Fruit fly (Drosophila melanogaster) whole organism, wandering third instar larva: ENCODE data around the gene S-Lap1.

ENCODE experiments used
- Abd-B ChIP-seq: fragments of >200 bp; optimal IDR thresholded peaks from 2 replicates; lab custom pipeline; 2017; ENCODE audit warnings: missing biosample characterization, missing genetic modification characterization
- CG32264 ChIP-seq: fragments of 200-800 bp; sonication (Bioruptor generic); optimal IDR thresholded peaks from 2 replicates; lab custom pipeline; 2016; ENCODE audit warnings: missing biosample characterization, missing genetic modification characterization
- CG9705 ChIP-seq: fragments of 200-800 bp; sonication (Bioruptor generic); optimal IDR thresholded peaks from 2 replicates; lab custom pipeline; 2018; ENCODE audit warnings: missing biosample characterization, mild to moderate bottlenecking, missing genetic modification characterization
- CrebA ChIP-seq: fragments of 200-800 bp; sonication (Bioruptor generic); optimal IDR thresholded peaks from 2 replicates; lab custom pipeline; 2016; ENCODE audit warnings: missing biosample characterization, mild to moderate bottlenecking, missing genetic modification characterization, borderline replicate concordance
- Dfd ChIP-seq: fragments of >200 bp; optimal IDR thresholded peaks from 2 replicates; lab custom pipeline; 2017; ENCODE audit warnings: missing biosample characterization, missing genetic modification characterization
- Dif ChIP-seq: fragments of 200-275, 200-300 bp; sonication (Bioruptor generic); optimal IDR thresholded peaks from 2 replicates; lab custom pipeline; 2018; ENCODE audit warnings: missing biosample characterization, missing genetic modification characterization; ENCODE audit not compliant: partially characterized antibody
- GATAd ChIP-seq: sonication (Bioruptor generic); optimal IDR thresholded peaks from 2 replicates; lab custom pipeline; 2016; ENCODE audit warnings: missing biosample characterization, missing genetic modification characterization
- HLH106 ChIP-seq: fragments of 200-800 bp; optimal IDR thresholded peaks from 3 replicates; lab custom pipeline; 2019; ENCODE audit warnings: missing biosample characterization, mild to moderate bottlenecking, missing genetic modification characterization, moderate library complexity
- Hnf4 ChIP-seq: fragments of 200-800 bp; sonication (Bioruptor generic); optimal IDR thresholded peaks from 2 replicates; lab custom pipeline; 2016; ENCODE audit warnings: missing biosample characterization, mild to moderate bottlenecking, missing genetic modification characterization
- Hr78 ChIP-seq: fragments of >200 bp; optimal IDR thresholded peaks from 2 replicates; lab custom pipeline; 2017; ENCODE audit warnings: missing biosample characterization, missing genetic modification characterization
- Hr83 ChIP-seq: fragments of 200-300 bp; sonication (Bioruptor generic); optimal IDR thresholded peaks from 2 replicates; lab custom pipeline; 2016; ENCODE audit warnings: missing biosample characterization, mild to moderate bottlenecking, missing genetic modification characterization, moderate library complexity; ENCODE audit not compliant: poor library complexity, severe bottlenecking
- Jra ChIP-seq: sonication (Bioruptor generic); optimal IDR thresholded peaks from 2 replicates; lab custom pipeline; 2016; ENCODE audit warnings: missing biosample characterization, missing genetic modification characterization
- Mio ChIP-seq: sonication (Bioruptor generic); optimal IDR thresholded peaks from 2 replicates; lab custom pipeline; 2016; ENCODE audit warnings: missing biosample characterization, missing genetic modification characterization
- Myc ChIP-seq: fragments of >200 bp; optimal IDR thresholded peaks from 2 replicates; lab custom pipeline; 2017
- N ChIP-seq: fragments of >200 bp; optimal IDR thresholded peaks from 2 replicates; lab custom pipeline; 2018; ENCODE audit warnings: missing biosample characterization, missing external identifiers, missing genetic modification characterization
- OdsH ChIP-seq: fragments of 200-800 bp; sonication (Bioruptor generic); optimal IDR thresholded peaks from 2 replicates; lab custom pipeline; 2016; ENCODE audit warnings: missing biosample characterization, mild to moderate bottlenecking, missing genetic modification characterization
- Rel ChIP-seq, 2 experiments: fragments of 200-800 bp; sonication (Bioruptor generic) in 1 of 2; optimal IDR thresholded peaks; 2 replicates in 1 of 2; 3 replicates in 1 of 2; lab custom pipeline; 2016 to 2019; ENCODE audit warnings: mild to moderate bottlenecking in 2 of 2, missing biosample characterization in 2 of 2, missing genetic modification characterization in 2 of 2, moderate library complexity in 1 of 2
- Sp1 ChIP-seq: fragments of 200-800 bp; sonication (Bioruptor generic); optimal IDR thresholded peaks from 3 replicates; lab custom pipeline; 2019; ENCODE audit warnings: missing biosample characterization, mild to moderate bottlenecking, missing genetic modification characterization, moderate library complexity
- Vsx2 ChIP-seq: fragments of 200-300, 225-300 bp; sonication (Bioruptor generic); optimal IDR thresholded peaks from 2 replicates; lab custom pipeline; 2018; ENCODE audit warnings: missing biosample characterization, missing genetic modification characterization; ENCODE audit not compliant: partially characterized antibody
- br ChIP-seq: fragments of 200-800 bp; sonication (Bioruptor generic); optimal IDR thresholded peaks from 2 replicates; lab custom pipeline; 2016; ENCODE audit warnings: missing biosample characterization, missing genetic modification characterization
- brk ChIP-seq: fragments of 200-800 bp; sonication (Bioruptor generic); optimal IDR thresholded peaks from 2 replicates; lab custom pipeline; 2016; ENCODE audit warnings: missing biosample characterization, mild to moderate bottlenecking, missing genetic modification characterization
- dl ChIP-seq, 2 experiments: fragments of 175-275, 200-275 bp in 1 of 2; fragments of 200-275 bp in 1 of 2; sonication (Bioruptor generic); optimal IDR thresholded peaks; lab custom pipeline; 2018; ENCODE audit warnings: mild to moderate bottlenecking in 2 of 2, missing biosample characterization in 2 of 2, missing genetic modification characterization in 2 of 2, moderate library complexity in 2 of 2; ENCODE audit not compliant: partially characterized antibody in 2 of 2, insufficient read depth in 1 of 2
- dmrt93B ChIP-seq: fragments of 200-800 bp; sonication (Bioruptor generic); optimal IDR thresholded peaks from 2 replicates; lab custom pipeline; 2018; ENCODE audit warnings: missing biosample characterization, mild to moderate bottlenecking, missing genetic modification characterization
- dsf ChIP-seq: sonication (Bioruptor generic); optimal IDR thresholded peaks from 2 replicates; lab custom pipeline; 2016; ENCODE audit warnings: missing biosample characterization, missing genetic modification characterization, borderline replicate concordance
- ey ChIP-seq: fragments of 200-800 bp; sonication (Bioruptor generic); optimal IDR thresholded peaks from 2 replicates; lab custom pipeline; 2016; ENCODE audit warnings: missing biosample characterization, missing genetic modification characterization
- foxo ChIP-seq, 2 experiments: fragments of 200-800 bp; sonication (Bioruptor generic); optimal IDR thresholded peaks; 2 replicates in 1 of 2; 3 replicates in 1 of 2; lab custom pipeline; 2016 to 2017; ENCODE audit warnings: missing biosample characterization in 2 of 2, missing genetic modification characterization in 2 of 2
- fru ChIP-seq: fragments of 200-800 bp; sonication (Bioruptor generic); optimal IDR thresholded peaks from 3 replicates; lab custom pipeline; 2016; ENCODE audit warnings: missing biosample characterization, mild to moderate bottlenecking, missing genetic modification characterization
- h ChIP-seq: fragments of 200-800 bp; sonication (Bioruptor generic); optimal IDR thresholded peaks from 3 replicates; lab custom pipeline; 2016; ENCODE audit warnings: missing biosample characterization, mild to moderate bottlenecking, missing genetic modification characterization
- jim ChIP-seq: fragments of 175-275, 200-325 bp; sonication (Bioruptor generic); optimal IDR thresholded peaks from 2 replicates; lab custom pipeline; 2016; ENCODE audit warnings: missing biosample characterization, mild to moderate bottlenecking, missing genetic modification characterization
- lola ChIP-seq: fragments of >200 bp; optimal IDR thresholded peaks from 2 replicates; lab custom pipeline; 2017; ENCODE audit warnings: missing biosample characterization, missing genetic modification characterization
- pan ChIP-seq: fragments of >200 bp; optimal IDR thresholded peaks from 2 replicates; lab custom pipeline; 2017
- psq ChIP-seq: fragments of 200-800 bp; sonication (Bioruptor generic); optimal IDR thresholded peaks from 3 replicates; lab custom pipeline; 2017; ENCODE audit warnings: missing biosample characterization, mild to moderate bottlenecking, missing genetic modification characterization, moderate library complexity
- rgr ChIP-seq: fragments of 200-800 bp; sonication (Bioruptor generic); optimal IDR thresholded peaks from 3 replicates; lab custom pipeline; 2016; ENCODE audit warnings: missing biosample characterization, mild to moderate bottlenecking, missing genetic modification characterization
- sage ChIP-seq: fragments of 200-800 bp; sonication (Bioruptor generic); optimal IDR thresholded peaks from 2 replicates; lab custom pipeline; 2016; ENCODE audit warnings: missing biosample characterization, mild to moderate bottlenecking, missing genetic modification characterization
- sv ChIP-seq: fragments of 200-800 bp; sonication (Bioruptor generic); optimal IDR thresholded peaks from 3 replicates; lab custom pipeline; 2016; ENCODE audit warnings: missing biosample characterization, missing genetic modification characterization
- tai ChIP-seq: sonication (Bioruptor generic); optimal IDR thresholded peaks from 2 replicates; lab custom pipeline; 2016; ENCODE audit warnings: missing biosample characterization, missing genetic modification characterization
- usp ChIP-seq: fragments of >200 bp; optimal IDR thresholded peaks from 2 replicates; lab custom pipeline; 2017; ENCODE audit warnings: missing biosample characterization, missing genetic modification characterization
- woc ChIP-seq: sonication (Bioruptor generic); optimal IDR thresholded peaks from 2 replicates; lab custom pipeline; 2016; ENCODE audit warnings: missing biosample characterization, mild to moderate bottlenecking, missing genetic modification characterization

The S-Lap1 gene

DNA sequence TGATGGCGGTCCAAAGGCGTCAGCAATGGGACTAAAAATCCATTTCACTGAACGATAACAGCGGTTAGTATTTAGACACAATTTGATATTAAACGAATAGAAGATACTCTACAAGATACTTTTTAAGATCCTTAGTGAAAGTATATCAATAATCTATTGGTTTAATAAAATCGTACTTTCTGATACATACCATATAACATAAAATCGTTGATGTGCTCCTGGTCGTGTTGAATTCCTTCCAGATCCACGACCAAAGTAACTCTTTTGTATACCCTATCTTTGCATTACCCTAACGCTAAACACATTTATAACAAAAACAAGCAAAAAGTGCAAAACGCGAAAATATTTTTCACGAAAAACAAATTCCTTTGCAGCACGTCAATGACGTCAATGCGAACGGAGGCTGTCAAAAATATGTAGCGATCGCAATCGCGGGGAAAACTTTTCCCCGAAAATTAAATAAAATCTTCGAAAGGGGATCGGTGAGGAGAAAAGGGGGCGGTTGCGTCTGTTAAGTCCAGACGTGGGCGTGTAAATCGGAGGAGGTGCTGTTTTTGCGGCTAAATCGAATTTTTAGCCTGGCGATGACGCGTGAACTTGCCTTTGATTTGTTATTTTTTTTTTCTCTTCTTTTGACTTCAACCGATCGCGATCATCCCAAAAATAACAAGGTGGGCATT lies 38.3 kb downstream of the S-Lap1 start:
- TF ChIP-seq brk (GFP tag; lab: Kevin White, UChicago) (no peak), Hnf4 (no peak), Vsx2 (GFP tag; lab: Kevin White, UChicago) (no peak), CG9705 (GFP tag; lab: Kevin White, UChicago) (no peak), tai (GFP tag; lab: Kevin White, UChicago) (no peak), GATAd (GFP tag; lab: Kevin White, UChicago) (no peak), br (GFP tag; lab: Kevin White, UChicago) (no peak)

DNA sequence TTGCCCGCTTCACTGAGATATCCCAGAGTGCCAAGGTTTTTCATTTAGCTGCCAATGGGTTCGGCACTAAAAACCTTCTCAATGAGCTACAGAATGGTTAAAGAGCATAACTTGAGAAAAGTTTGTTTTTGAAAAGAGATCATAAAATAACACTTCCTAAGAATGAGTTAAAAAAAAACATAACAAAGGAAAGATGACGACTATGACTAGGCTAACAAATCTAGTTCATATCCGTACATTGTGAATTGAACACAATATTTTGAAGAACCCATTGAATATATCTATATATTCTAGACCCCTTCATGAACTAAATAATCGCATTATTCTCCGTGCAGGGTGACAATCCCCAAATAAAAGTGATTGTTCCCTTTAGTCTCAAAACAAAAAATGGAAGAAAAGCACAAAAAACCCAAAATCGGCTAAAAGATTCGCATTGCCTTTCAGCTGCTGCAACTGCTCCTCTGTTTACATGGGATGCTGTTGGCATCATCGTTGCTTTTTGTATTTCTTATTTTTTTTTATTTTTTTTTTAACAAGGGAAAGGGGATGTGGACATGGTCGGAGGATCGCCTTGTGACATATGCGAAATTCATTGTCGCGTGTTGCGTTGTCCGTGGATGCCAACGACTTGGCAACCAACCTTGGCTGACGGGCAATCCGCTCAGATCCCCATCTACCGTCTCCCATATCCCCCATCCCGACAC lies 39.8 kb downstream of the S-Lap1 start:
- TF ChIP-seq Sp1 (GFP tag; lab: Kevin White, UChicago) (peak; percentile 93), psq (GFP tag; lab: Kevin White, UChicago) (peak; percentile 85), Myc (lab: Kevin White, UChicago) (peak; percentile 2), foxo (GFP tag; optimal IDR thresholded peaks at IDR 0.05; lab: Kevin White, UChicago) (peak; percentile 23 to 88), Mio (GFP tag; lab: Kevin White, UChicago) (no peak), dl (GFP tag; optimal IDR thresholded peaks at IDR 0.05; lab: Kevin White, UChicago; ENCODE audit: insufficient read depth in 1 of 2, partially characterized antibody in 2 of 2) (no peak), rgr (GFP tag; lab: Kevin White, UChicago) (peak; percentile 91), OdsH (peak; percentile 91), woc (GFP tag; lab: Kevin White, UChicago) (peak; percentile 73), CrebA (GFP tag; lab: Kevin White, UChicago) (no peak), Jra (no peak), h (GFP tag; lab: Kevin White, UChicago) (peak; percentile 92), sv (GFP tag; lab: Kevin White, UChicago) (no peak), Hnf4 (peak; percentile 62), Dfd (GFP tag; lab: Kevin White, UChicago) (no peak), Rel (GFP tag; optimal IDR thresholded peaks at IDR 0.05; lab: Kevin White, UChicago) (peak; percentile 54), Rel (tag; optimal IDR thresholded peaks at IDR 0.05; lab: Kevin White, UChicago) (no peak), dsf (peak; percentile 41), GATAd (GFP tag; lab: Kevin White, UChicago) (no peak), pan (lab: Kevin White, UChicago) (no peak), brk (GFP tag; lab: Kevin White, UChicago) (peak; percentile 25), lola (GFP tag; lab: Kevin White, UChicago) (no peak), Vsx2 (GFP tag; lab: Kevin White, UChicago) (no peak), jim (GFP tag; lab: Kevin White, UChicago) (peak; percentile 53), dmrt93B (GFP tag; lab: Kevin White, UChicago) (peak; percentile 94), sage (GFP tag; lab: Kevin White, UChicago) (peak; percentile 75), Dif (GFP tag; lab: Kevin White, UChicago) (no peak), Hr78 (GFP tag; lab: Kevin White, UChicago) (no peak), br (GFP tag; lab: Kevin White, UChicago) (peak; percentile 88), CG9705 (GFP tag; lab: Kevin White, UChicago) (peak; percentile 73), ey (peak; percentile 90), HLH106 (tag; lab: Kevin White, UChicago) (peak; percentile 90), CG32264 (peak; percentile 65), usp (GFP tag; lab: Kevin White, UChicago) (no peak), fru (GFP tag; lab: Kevin White, UChicago) (peak; percentile 92), Abd-B (no peak), N (GFP tag; lab: Kevin White, UChicago) (no peak), Hr83 (GFP tag; lab: Kevin White, UChicago) (no peak), tai (GFP tag; lab: Kevin White, UChicago) (no peak)
